Worm (Caenorhabditis elegans): Measurements from ENCODE around the gene R07B7.8.

- TF ChIP-seq him-1 (tag; optimal IDR thresholded peaks at IDR 0.05) (no peak), dao-5 (tag; optimal IDR thresholded peaks at IDR 0.05) (no peak)
Observed at ce11 chrV:12121274-12121673, 37.2 kb upstream of the R07B7.8 start, which contains the start of gene C13C4.6.
